Worm (Caenorhabditis elegans): ENCODE data around the gene C09G9.5.

The C09G9.5 gene

ce11 chrIV:8893746-8894145 is 7.4 kb downstream of the C09G9.5 start, which contains the start of gene rad-54.L2 (continued):
- TF ChIP-seq nhr-67 (tag; optimal IDR thresholded peaks at IDR 0.05): no peak
- peak; percentile 72 for TF ChIP-seq lin-15B (tag; optimal IDR thresholded peaks at IDR 0.05)
- no peak for TF ChIP-seq mdl-1 (tag; optimal IDR thresholded peaks at IDR 0.05)
- peak; percentile 57 for TF ChIP-seq ztf-4 (tag; optimal IDR thresholded peaks at IDR 0.05)
- TF ChIP-seq pqm-1 (tag; optimal IDR thresholded peaks at IDR 0.05): peak; percentile 46
- TF ChIP-seq R02D3.7 (tag; optimal IDR thresholded peaks at IDR 0.05): no peak
- no peak for TF ChIP-seq tbx-2 (tag; optimal IDR thresholded peaks at IDR 0.05)

ce11 chrIV:8901346-8901745 is 15.0 kb downstream of the C09G9.5 start, which contains the start of gene C27B7.5:
Gene C27B7.5 (plus strand): TSS chrIV:8901646.
- no peak for TF ChIP-seq ceh-28 (tag; optimal IDR thresholded peaks at IDR 0.05)
- TF ChIP-seq elt-2 (tag; optimal IDR thresholded peaks at IDR 0.05): peak; percentile 12

ce11 chrIV:8906164-8906563 is 19.8 kb downstream of the C09G9.5 start, which contains the start of gene C27B7.6:
Gene C27B7.6 (minus strand): TSS chrIV:8906345.
- TF ChIP-seq pqm-1 (tag; optimal IDR thresholded peaks at IDR 0.05) (no peak), nhr-11 (tag; optimal IDR thresholded peaks at IDR 0.05) (no peak), sea-2 (GFP tag; optimal IDR thresholded peaks at IDR 0.05) (no peak), nhr-43 (tag; optimal IDR thresholded peaks at IDR 0.05; ENCODE audit: poor library complexity, severe bottlenecking) (no peak), ceh-82 (tag; optimal IDR thresholded peaks at IDR 0.05) (no peak), aly-2 (tag; optimal IDR thresholded peaks at IDR 0.05) (no peak), nhr-77 (tag; optimal IDR thresholded peaks at IDR 0.05) (no peak), nhr-67 (tag; optimal IDR thresholded peaks at IDR 0.05) (no peak), zag-1 (tag; optimal IDR thresholded peaks at IDR 0.05) (no peak), ZK546.5 (tag; optimal IDR thresholded peaks at IDR 0.05) (no peak), tbx-2 (tag; optimal IDR thresholded peaks at IDR 0.05) (no peak), hmg-11 (tag; optimal IDR thresholded peaks at IDR 0.05) (no peak), daf-12 (tag; optimal IDR thresholded peaks at IDR 0.05) (no peak), pha-4 (tag; optimal IDR thresholded peaks at IDR 0.05) (no peak)

- no peak for TF ChIP-seq nhr-43 (tag; optimal IDR thresholded peaks at IDR 0.05; ENCODE audit: poor library complexity, severe bottlenecking)
- no peak for TF ChIP-seq eor-1 (tag; optimal IDR thresholded peaks at IDR 0.05)
- TF ChIP-seq ceh-28 (tag; optimal IDR thresholded peaks at IDR 0.05): no peak
- TF ChIP-seq nfya-1 (tag; optimal IDR thresholded peaks at IDR 0.05; ENCODE audit: insufficient read depth): no peak
- no peak for TF ChIP-seq nhr-23 (tag; optimal IDR thresholded peaks at IDR 0.05)
- no peak for TF ChIP-seq ceh-16 (tag; optimal IDR thresholded peaks at IDR 0.05)
- TF ChIP-seq mml-1 (tag; optimal IDR thresholded peaks at IDR 0.05): no peak
- no peak for TF ChIP-seq ztf-11 (tag; optimal IDR thresholded peaks at IDR 0.05)
- no peak for TF ChIP-seq nhr-237 (tag; optimal IDR thresholded peaks at IDR 0.05)
- TF ChIP-seq zag-1 (tag; optimal IDR thresholded peaks at IDR 0.05): no peak
- TF ChIP-seq R02D3.7 (tag; optimal IDR thresholded peaks at IDR 0.05): no peak
- no peak for TF ChIP-seq fos-1 (tag; optimal IDR thresholded peaks at IDR 0.05)
These were observed 20.4 kb downstream of the C09G9.5 start, which contains the start of gene C27B7.7 for ce11 chrIV:8906743-8907142. Gene C27B7.7 (plus strand): TSS chrIV:8907043.

- TF ChIP-seq elt-2 (tag; optimal IDR thresholded peaks at IDR 0.05) (no peak), R02D3.7 (tag; optimal IDR thresholded peaks at IDR 0.05) (no peak), zag-1 (tag; optimal IDR thresholded peaks at IDR 0.05) (no peak), skn-1 (tag; optimal IDR thresholded peaks at IDR 0.05) (no peak), nfya-1 (tag; optimal IDR thresholded peaks at IDR 0.05; ENCODE audit: insufficient read depth) (no peak), nhr-28 (tag; optimal IDR thresholded peaks at IDR 0.05) (no peak), ceh-16 (tag; optimal IDR thresholded peaks at IDR 0.05) (no peak), lin-15B (tag; optimal IDR thresholded peaks at IDR 0.05) (no peak), nhr-25 (tag; optimal IDR thresholded peaks at IDR 0.05) (no peak), snpc-4 (tag; optimal IDR thresholded peaks at IDR 0.05) (no peak), ceh-9 (tag; optimal IDR thresholded peaks at IDR 0.05) (no peak), elt-1 (tag; optimal IDR thresholded peaks at IDR 0.05) (no peak), lsy-12 (tag; optimal IDR thresholded peaks at IDR 0.05) (no peak), tbx-2 (tag; optimal IDR thresholded peaks at IDR 0.05) (no peak), nhr-12 (tag; optimal IDR thresholded peaks at IDR 0.05) (no peak), egl-27 (tag; optimal IDR thresholded peaks at IDR 0.05) (no peak)
These were observed 27.9 kb downstream of the C09G9.5 start for ce11 chrIV:8914187-8914586.

Measured in whole organism, L3 larva.